Worm (Caenorhabditis elegans) whole organism, L4 larva: Measurements from ENCODE around the gene fbxa-148.

ENCODE experiments used
- D1046.2 ChIP-seq: fragments of 200-800 bp; sonication (Bioruptor generic); IDR thresholded peaks from 2 replicates; pipeline ENCODE4 v1.3.6; 2022; ENCODE audit warnings: missing genetic modification characterization, missing compliant biosample characterization
- F26F4.8 ChIP-seq: fragments of 200-800 bp; sonication (Bioruptor generic); conservative IDR thresholded peaks from 2 replicates; pipeline ENCODE4 v1.3.6; 2022; ENCODE audit warnings: missing genetic modification characterization, missing compliant biosample characterization
- R02D3.7 ChIP-seq: fragments of 150-350 bp; sonication (generic microtip); optimal IDR thresholded peaks from 3 replicates; lab custom pipeline; 2014; ENCODE audit warnings: missing biosample characterization, missing genetic modification characterization
- ceh-32 ChIP-seq: sonication (generic microtip); optimal IDR thresholded peaks from 2 replicates; lab custom pipeline; 2016; ENCODE audit warnings: mild to moderate bottlenecking, missing genetic modification characterization, missing compliant biosample characterization; ENCODE audit not compliant: poor library complexity
- cey-2 ChIP-seq: sonication (generic microtip); optimal IDR thresholded peaks from 3 replicates; lab custom pipeline; 2017; ENCODE audit warnings: missing genetic modification characterization, mild to moderate bottlenecking, missing compliant biosample characterization, antibody characterized with exemption, borderline replicate concordance; ENCODE audit not compliant: insufficient read depth
- daf-16 ChIP-seq, 3 experiments: sonication (generic microtip); optimal IDR thresholded peaks; 2 replicates each; lab custom pipeline; 2016 to 2017; ENCODE audit warnings: missing genetic modification characterization in 3 of 3, missing genetic modification reagents in 3 of 3, mild to moderate bottlenecking in 2 of 3, missing compliant biosample characterization in 2 of 3, missing biosample characterization in 1 of 3, moderate library complexity in 1 of 3
- fos-1 ChIP-seq: fragments of 150-350 bp; optimal IDR thresholded peaks from 2 replicates; lab custom pipeline; 2014; ENCODE audit warnings: missing biosample characterization, missing genetic modification characterization
- hif-1 ChIP-seq, 2 experiments: sonication (generic microtip); optimal IDR thresholded peaks; 2 replicates each; lab custom pipeline; 2016 to 2017; ENCODE audit warnings: missing compliant biosample characterization in 2 of 2, missing genetic modification characterization in 2 of 2, missing genetic modification reagents in 2 of 2, missing genotype in 2 of 2, mild to moderate bottlenecking in 1 of 2
- lim-7 ChIP-seq: fragments of 200-800 bp; sonication (Bioruptor generic); IDR thresholded peaks from 2 replicates; pipeline ENCODE4 v1.3.6; 2022; ENCODE audit warnings: missing genetic modification characterization, missing compliant biosample characterization
- lin-1 ChIP-seq: fragments of 200-800 bp; sonication (Bioruptor generic); IDR thresholded peaks from 2 replicates; pipeline ENCODE4 v1.3.6; 2022; ENCODE audit warnings: missing genetic modification reagents, missing genetic modification characterization, missing compliant biosample characterization
- lin-15B ChIP-seq: fragments of 150-350 bp; sonication (generic microtip); optimal IDR thresholded peaks from 3 replicates; lab custom pipeline; 2014; ENCODE audit warnings: missing biosample characterization, missing genetic modification characterization
- lin-29 ChIP-seq: fragments of 200-800 bp; sonication (Bioruptor generic); IDR thresholded peaks from 2 replicates; pipeline ENCODE4 v1.3.6; 2022; ENCODE audit warnings: missing genetic modification reagents, missing genetic modification characterization, missing compliant biosample characterization
- lin-38 ChIP-seq: fragments of 200-800 bp; sonication (Bioruptor generic); IDR thresholded peaks from 2 replicates; pipeline ENCODE4 v1.3.6; 2022; ENCODE audit warnings: missing genetic modification reagents, missing genetic modification characterization, missing compliant biosample characterization
- nhr-102 ChIP-seq: sonication (generic microtip); optimal IDR thresholded peaks from 2 replicates; lab custom pipeline; 2016; ENCODE audit warnings: mild to moderate bottlenecking, missing genetic modification characterization, moderate library complexity, missing compliant biosample characterization
- nhr-11 ChIP-seq: fragments of 150-350 bp; optimal IDR thresholded peaks from 2 replicates; lab custom pipeline; 2014; ENCODE audit warnings: missing biosample characterization, missing genetic modification characterization
- nhr-25 ChIP-seq: sonication (generic microtip); optimal IDR thresholded peaks from 2 replicates; lab custom pipeline; 2017; ENCODE audit warnings: missing genetic modification characterization, mild to moderate bottlenecking, missing compliant biosample characterization, antibody characterized with exemption, moderate library complexity, borderline replicate concordance; ENCODE audit not compliant: insufficient read depth
- nhr-42 ChIP-seq: fragments of 200-800 bp; sonication (Bioruptor generic); IDR thresholded peaks from 2 replicates; pipeline ENCODE4 v1.3.6; 2022; ENCODE audit warnings: missing genetic modification characterization, missing compliant biosample characterization
- nhr-48 ChIP-seq: sonication (generic microtip); optimal IDR thresholded peaks from 2 replicates; lab custom pipeline; 2016; ENCODE audit warnings: mild to moderate bottlenecking, missing genetic modification characterization, missing compliant biosample characterization
- nhr-77 ChIP-seq: fragments of 150-350 bp; optimal IDR thresholded peaks from 2 replicates; lab custom pipeline; 2014; ENCODE audit warnings: missing biosample characterization, missing genetic modification characterization
- pqm-1 ChIP-seq: sonication (generic microtip); optimal IDR thresholded peaks from 2 replicates; lab custom pipeline; 2017; ENCODE audit warnings: missing biosample characterization, missing genetic modification characterization
- rbr-2 ChIP-seq: sonication (generic microtip); optimal IDR thresholded peaks from 2 replicates; lab custom pipeline; 2016; ENCODE audit warnings: missing genotype, missing genetic modification characterization, missing compliant biosample characterization
- saeg-2 ChIP-seq: fragments of 200-800 bp; sonication (Bioruptor generic); IDR thresholded peaks from 2 replicates; pipeline ENCODE4 v1.3.6; 2022; ENCODE audit warnings: missing genetic modification reagents, missing genetic modification characterization, missing compliant biosample characterization
- spr-1 ChIP-seq: sonication (generic microtip); optimal IDR thresholded peaks from 2 replicates; lab custom pipeline; 2016; ENCODE audit warnings: mild to moderate bottlenecking, missing genetic modification characterization, missing compliant biosample characterization
- unc-62 ChIP-seq, 3 experiments: fragments of 150-350 bp in 1 of 3; sonication (generic microtip); optimal IDR thresholded peaks in 2 of 3; peaks in 1 of 3; 1 replicate in 1 of 3; 2 replicates in 2 of 3; lab custom pipeline; 2014 to 2017; ENCODE audit warnings: missing biosample characterization in 3 of 3, missing genetic modification characterization in 3 of 3, missing genetic modification reagents in 3 of 3, missing genotype in 1 of 3
- vab-7 ChIP-seq: fragments of 200-800 bp; sonication (Bioruptor generic); IDR thresholded peaks from 2 replicates; pipeline ENCODE4 v1.3.6; 2022; ENCODE audit warnings: missing genetic modification reagents, missing genetic modification characterization, missing compliant biosample characterization
- zag-1 ChIP-seq: fragments of 150-350 bp; optimal IDR thresholded peaks from 2 replicates; lab custom pipeline; 2014; ENCODE audit warnings: missing biosample characterization, missing genetic modification characterization
- zip-11 ChIP-seq: fragments of 200-800 bp; sonication (Bioruptor generic); IDR thresholded peaks from 2 replicates; pipeline ENCODE4 v1.3.6; 2022; ENCODE audit warnings: missing genetic modification characterization, missing compliant biosample characterization
- ztf-11 ChIP-seq: fragments of 150-350 bp; optimal IDR thresholded peaks from 2 replicates; lab custom pipeline; 2014; ENCODE audit warnings: missing biosample characterization, missing genetic modification characterization

fbxa-148 gene

ce11 chrV:16974919-16975318, 36.1 kb downstream of the fbxa-148 start, which contains the start of gene srx-54:
Gene srx-54 (plus strand): TSS chrV:16975219.
- TF ChIP-seq lin-1 (GFP tag; lab: Robert Waterston, UW) (no peak), pqm-1 (no peak), nhr-48 (tag; lab: Kevin White, UChicago) (no peak), nhr-25 (no peak), ceh-32 (tag; lab: Kevin White, UChicago) (no peak), fos-1 (tag; lab: Kevin White, UChicago) (no peak), rbr-2 (tag; lab: Kevin White, UChicago) (no peak), hif-1 (tag; optimal IDR thresholded peaks at IDR 0.05; lab: Kevin White, UChicago) (no peak), vab-7 (GFP tag; lab: Robert Waterston, UW) (no peak), lim-7 (no peak), daf-16 (GFP tag; optimal IDR thresholded peaks at IDR 0.05; lab: Kevin White, UChicago) (no peak), daf-16 (tag; optimal IDR thresholded peaks at IDR 0.05; lab: Kevin White, UChicago) (no peak), ztf-11 (tag; lab: Kevin White, UChicago) (no peak), nhr-102 (tag; lab: Kevin White, UChicago) (no peak), zip-11 (no peak), lin-15B (tag; lab: Kevin White, UChicago) (no peak), saeg-2 (no peak)

- TF ChIP-seq nhr-42 (GFP tag; lab: Robert Waterston, UW) (no peak), zag-1 (no peak), lin-29 (no peak)
Observed at ce11 chrV:16980368-16980767, 41.5 kb downstream of the fbxa-148 start, which contains the start of gene srz-54. Gene srz-54 (plus strand): TSS chrV:16980668.

ce11 chrV:16987035-16987434, 48.2 kb downstream of the fbxa-148 start, which contains the start of gene Y102A5C.40:
Gene Y102A5C.40 (minus strand): TSS chrV:16987135.
- no peak for TF ChIP-seq nhr-48 (tag; lab: Kevin White, UChicago)

ce11 chrV:16987783-16988182, 49.0 kb downstream of the fbxa-148 start:
- TF ChIP-seq nhr-11 (tag; lab: Kevin White, UChicago) (no peak), unc-62 (GFP tag; optimal IDR thresholded peaks at IDR 0.05 in 1 of 2; lab: Kevin White, UChicago) (peak in 1 of 2 experiments; percentile 97), unc-62 (tag; optimal IDR thresholded peaks at IDR 0.05; lab: Kevin White, UChicago) (no peak)

ce11 chrV:16988614-16989013, 49.8 kb downstream of the fbxa-148 start, which contains the start of gene Y102A5C.27:
Gene Y102A5C.27 (minus strand): TSS chrV:16988714.
- TF ChIP-seq nhr-77 (tag; lab: Kevin White, UChicago) = no peak
- no peak for TF ChIP-seq D1046.2 (GFP tag; lab: Robert Waterston, UW)
- TF ChIP-seq F26F4.8 (GFP tag; lab: Robert Waterston, UW) = no peak
- TF ChIP-seq cey-2 = no peak
- no peak for TF ChIP-seq lin-38
- no peak for TF ChIP-seq spr-1 (tag; lab: Kevin White, UChicago)
- TF ChIP-seq unc-62 (GFP tag; optimal IDR thresholded peaks at IDR 0.05 in 1 of 2; lab: Kevin White, UChicago) = no peak
- no peak for TF ChIP-seq unc-62 (tag; optimal IDR thresholded peaks at IDR 0.05; lab: Kevin White, UChicago)
- no peak for TF ChIP-seq R02D3.7 (tag; lab: Kevin White, UChicago)
